Fruit fly (Drosophila melanogaster): Measurements from ENCODE around the gene CG33278.
"Not testable (repeated sequence)": the region's sequence is repeated elsewhere in the genome, so short reads cannot be mapped to it uniquely, and the experiment has no call there.

Gene CG33278

dm6 chr3L:7485667-7486066 lies 35.0 kb downstream of the CG33278 start, which contains the start of gene mthl6:
TSS of gene mthl6 (plus strand) at chr3L:7485967.
- TF ChIP-seq CG3919 (GFP tag; optimal IDR thresholded peaks at IDR 0.05): no peak
- TF ChIP-seq Sox14 (GFP tag; optimal IDR thresholded peaks at IDR 0.05): no peak

- TF ChIP-seq topi (GFP tag; optimal IDR thresholded peaks at IDR 0.05) (no peak), svp (GFP tag) (peak; percentile 40)
Measured at dm6 chr3L:7491564-7491963, 40.9 kb downstream of the CG33278 start, which contains the start of gene Cyp316a1. TSS of gene Cyp316a1 (plus strand) at chr3L:7491864.

dm6 chr3L:7496097-7496496 lies 45.4 kb downstream of the CG33278 start, which contains the start of gene Cyp4d8:
TSS of gene Cyp4d8 (minus strand) at chr3L:7496197.
- TF ChIP-seq Gug (GFP tag; IDR thresholded peaks at IDR 0.05): no peak
- TF ChIP-seq topi (GFP tag; optimal IDR thresholded peaks at IDR 0.05): no peak
- no peak for TF ChIP-seq Sox15 (GFP tag; optimal IDR thresholded peaks at IDR 0.05)

- not testable (repeated sequence) for TF ChIP-seq CG10631, Met, Ets21C (GFP tag; optimal IDR thresholded peaks at IDR 0.05)
Measured at dm6 chr3L:7498731-7499130, 48.1 kb downstream of the CG33278 start, which contains the start of gene CG8539. TSS of gene CG8539 (minus strand) at chr3L:7498831.

Measured in whole organism, prepupa.